Fruit fly (Drosophila melanogaster): Measurements from ENCODE around the gene Uros1.

Gene Uros1

DNA sequence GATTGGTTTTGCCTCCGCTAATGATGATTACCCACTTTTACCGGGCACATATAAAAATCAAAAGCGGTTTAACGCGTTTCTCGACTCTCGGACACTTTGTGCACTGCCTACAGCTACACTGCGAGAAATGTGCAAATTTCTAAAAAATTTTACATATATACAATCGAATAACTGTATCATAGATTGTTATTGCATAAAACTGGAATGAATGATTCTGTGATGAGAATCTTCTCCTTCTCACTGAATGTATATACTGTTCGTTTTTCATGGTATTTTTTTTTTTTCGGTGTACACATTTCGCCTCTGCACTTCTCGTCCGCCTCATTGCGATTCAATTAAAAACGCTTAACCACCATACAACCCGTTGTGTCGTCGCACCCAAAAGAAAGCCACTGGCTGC is 38.8 kb downstream of the Uros1 start (continued):
- TF ChIP-seq nerfin-2 (GFP tag; IDR thresholded peaks at IDR 0.05; ENCODE audit: partially characterized antibody) (no peak), Hand (GFP tag; optimal IDR thresholded peaks at IDR 0.05) (no peak), lbe (GFP tag; optimal IDR thresholded peaks at IDR 0.05) (peak; percentile 77), Asciz (GFP tag; optimal IDR thresholded peaks at IDR 0.05) (peak; percentile 56), sens (GFP tag) (peak; percentile 78), CG2875 (GFP tag; optimal IDR thresholded peaks at IDR 0.05) (peak; percentile 28), NfI (GFP tag; optimal IDR thresholded peaks at IDR 0.05) (peak; percentile 23), CG12155 (GFP tag; optimal IDR thresholded peaks at IDR 0.05) (no peak), peb (GFP tag; IDR thresholded peaks at IDR 0.05) (no peak), usp (GFP tag; optimal IDR thresholded peaks at IDR 0.05) (no peak), CG8478 (optimal IDR thresholded peaks at IDR 0.05) (no peak), CG32772 (GFP tag; IDR thresholded peaks at IDR 0.05) (peak; percentile 57; the same call in 1 of the 2 replicates), dysf (GFP tag; IDR thresholded peaks at IDR 0.05) (peak; percentile 35; the same call in 1 of the 3 replicates), pzg (GFP tag; optimal IDR thresholded peaks at IDR 0.05) (no peak), exex (tag; optimal IDR thresholded peaks at IDR 0.05) (no peak), HHEX (GFP tag; optimal IDR thresholded peaks at IDR 0.05) (no peak), CG12391 (tag; optimal IDR thresholded peaks at IDR 0.05) (peak; percentile 39), row (GFP tag; IDR thresholded peaks at IDR 0.05) (peak; percentile 34; the same call in 1 of the 3 replicates), en (GFP tag; optimal IDR thresholded peaks at IDR 0.05) (no peak), CG4617 (GFP tag; optimal IDR thresholded peaks at IDR 0.05; ENCODE audit: borderline replicate concordance) (no peak), ap (GFP tag; IDR thresholded peaks at IDR 0.05) (peak; percentile 34; the same call in 1 of the 2 replicates), sisA (GFP tag; IDR thresholded peaks at IDR 0.05) (peak; percentile 65), Dad (GFP tag; optimal IDR thresholded peaks at IDR 0.05) (no peak), CG10565 (GFP tag; optimal IDR thresholded peaks at IDR 0.05) (no peak), bigmax (GFP tag; optimal IDR thresholded peaks at IDR 0.05) (no peak), Med (GFP tag) (peak; percentile 76), CG15514 (GFP tag; optimal IDR thresholded peaks at IDR 0.05) (no peak), CG3995 (GFP tag; optimal IDR thresholded peaks at IDR 0.05) (no peak), ara (GFP tag; IDR thresholded peaks at IDR 0.05) (peak; percentile 53; the same call in 1 of the 2 replicates), CG30020 (tag; optimal IDR thresholded peaks at IDR 0.05) (no peak), wor (GFP tag; IDR thresholded peaks at IDR 0.05) (peak; percentile 42; the same call in 1 of the 2 replicates), sd (tag; optimal IDR thresholded peaks at IDR 0.05) (no peak), CG13123 (GFP tag; optimal IDR thresholded peaks at IDR 0.05) (no peak), CG9215 (GFP tag; IDR thresholded peaks at IDR 0.05) (no peak), Xrp1 (GFP tag; IDR thresholded peaks at IDR 0.05) (peak; percentile 33; the same call in 1 of the 2 replicates), B-H1 (GFP tag; IDR thresholded peaks at IDR 0.05) (no peak), Spps (tag; optimal IDR thresholded peaks at IDR 0.05) (no peak), CG10147 (GFP tag; optimal IDR thresholded peaks at IDR 0.05) (no peak), maf-S (GFP tag; optimal IDR thresholded peaks at IDR 0.05) (no peak), CG34422 (GFP tag; IDR thresholded peaks at IDR 0.05) (no peak), Tbp (GFP tag; optimal IDR thresholded peaks at IDR 0.05) (no peak), tll (GFP tag; optimal IDR thresholded peaks at IDR 0.05) (no peak), CG1529 (GFP tag; optimal IDR thresholded peaks at IDR 0.05) (peak; percentile 41), pnt (GFP tag; optimal IDR thresholded peaks at IDR 0.05) (no peak), TFAM (GFP tag; optimal IDR thresholded peaks at IDR 0.05) (no peak), Ets65A (GFP tag) (peak; percentile 42), bowl (GFP tag; IDR thresholded peaks at IDR 0.05) (no peak), CG12071 (GFP tag; optimal IDR thresholded peaks at IDR 0.05) (peak; percentile 29), Gsc (GFP tag; IDR thresholded peaks at IDR 0.05) (0 out of 2 replicates have a peak, but pooled peaks have one; percentile 10), cato (GFP tag; optimal IDR thresholded peaks at IDR 0.05; ENCODE audit: borderline replicate concordance) (no peak), phol (tag; optimal IDR thresholded peaks at IDR 0.05) (peak; percentile 65), trem (tag; optimal IDR thresholded peaks at IDR 0.05) (peak; percentile 9)

Measured in whole organism, embryonic.